Fruit fly (Drosophila melanogaster) whole organism, embryonic: ENCODE results near the gene CG42571.

Source experiments
- Antp ChIP-seq: fragments of 200-800 bp; sonication (Bioruptor generic); optimal IDR thresholded peaks from 3 replicates; lab custom pipeline; 2016; ENCODE audit warnings: missing biosample characterization, missing genetic modification characterization
- CG10209 ChIP-seq: fragments of 200-800 bp; sonication (Bioruptor generic); optimal IDR thresholded peaks from 3 replicates; lab custom pipeline; 2017; ENCODE audit warnings: missing biosample characterization, mild to moderate bottlenecking, missing genetic modification characterization, missing genetic modification reagents
- CG10267 ChIP-seq: fragments of 200-800 bp; sonication (Bioruptor generic); optimal IDR thresholded peaks from 2 replicates; lab custom pipeline; 2018; ENCODE audit warnings: missing biosample characterization, mild to moderate bottlenecking, missing genetic modification characterization, moderate library complexity
- CG10431 ChIP-seq: fragments of 200-800 bp; sonication (Bioruptor generic); optimal IDR thresholded peaks from 3 replicates; lab custom pipeline; 2018; ENCODE audit warnings: missing biosample characterization, mild to moderate bottlenecking, missing genetic modification characterization
- CG12299 ChIP-seq: fragments of 200-800 bp; sonication (Bioruptor generic); optimal IDR thresholded peaks from 2 replicates; lab custom pipeline; 2018; ENCODE audit warnings: missing biosample characterization, mild to moderate bottlenecking, missing genetic modification characterization
- CG13296 ChIP-seq: fragments of 200-800 bp; sonication (Bioruptor generic); optimal IDR thresholded peaks from 3 replicates; lab custom pipeline; 2018; ENCODE audit warnings: missing biosample characterization, mild to moderate bottlenecking, missing genetic modification characterization
- CG13424 ChIP-seq: fragments of 200-800 bp; sonication (Bioruptor generic); optimal IDR thresholded peaks from 2 replicates; lab custom pipeline; 2019; ENCODE audit warnings: missing biosample characterization, mild to moderate bottlenecking, missing genetic modification characterization, moderate library complexity
- CG14710 ChIP-seq: fragments of 200-800 bp; sonication (Bioruptor generic); optimal IDR thresholded peaks from 3 replicates; lab custom pipeline; 2019; ENCODE audit warnings: missing biosample characterization, mild to moderate bottlenecking, missing genetic modification characterization, moderate library complexity
- CG14965 ChIP-seq: fragments of 200-800 bp; sonication (Bioruptor generic); optimal IDR thresholded peaks from 2 replicates; lab custom pipeline; 2016; ENCODE audit warnings: missing biosample characterization, missing genetic modification characterization, borderline replicate concordance
- CG1529 ChIP-seq: fragments of 200-800 bp; sonication (Bioruptor generic); optimal IDR thresholded peaks from 3 replicates; lab custom pipeline; 2018; ENCODE audit warnings: missing biosample characterization, missing genetic modification characterization
- CG15696 ChIP-seq: fragments of 200-800 bp; sonication (Bioruptor generic); optimal IDR thresholded peaks from 2 replicates; lab custom pipeline; 2019; ENCODE audit warnings: missing biosample characterization, mild to moderate bottlenecking, missing genetic modification characterization, moderate library complexity
- CG16815 ChIP-seq: fragments of 200-800 bp; sonication (Bioruptor generic); optimal IDR thresholded peaks from 3 replicates; lab custom pipeline; 2017; ENCODE audit warnings: missing biosample characterization, mild to moderate bottlenecking, missing genetic modification characterization
- CG17328 ChIP-seq: fragments of 200-800 bp; sonication (Bioruptor generic); IDR thresholded peaks from 2 replicates; pipeline ENCODE4 v1.3.6; 2022; ENCODE audit warnings: missing biosample characterization, missing genetic modification characterization
- CG2202 ChIP-seq: fragments of 200-800 bp; sonication (Bioruptor generic); optimal IDR thresholded peaks from 2 replicates; lab custom pipeline; 2018; ENCODE audit warnings: missing biosample characterization, mild to moderate bottlenecking, missing genetic modification characterization
- CG2712 ChIP-seq: fragments of 200-800 bp; optimal IDR thresholded peaks from 3 replicates; lab custom pipeline; 2019; ENCODE audit warnings: missing biosample characterization, mild to moderate bottlenecking, missing genetic modification characterization, moderate library complexity
- CG30403 ChIP-seq: fragments of 200-800 bp; sonication (Bioruptor generic); optimal IDR thresholded peaks from 3 replicates; lab custom pipeline; 2016; ENCODE audit warnings: missing biosample characterization, missing genetic modification characterization
- CG32532 ChIP-seq: fragments of 200-800 bp; sonication (Bioruptor generic); IDR thresholded peaks from 2 replicates; pipeline ENCODE4 v1.3.6; 2022; ENCODE audit warnings: missing biosample characterization, missing genetic modification characterization
- CG32767 ChIP-seq: fragments of 200-800 bp; sonication (Bioruptor generic); IDR thresholded peaks from 2 replicates; pipeline ENCODE4 v1.3.6; 2022; ENCODE audit warnings: missing biosample characterization, missing genetic modification characterization
- CG3407 ChIP-seq: fragments of 200-800 bp; sonication (Bioruptor generic); optimal IDR thresholded peaks from 2 replicates; lab custom pipeline; 2018; ENCODE audit warnings: missing biosample characterization, mild to moderate bottlenecking, missing genetic modification characterization
- CG34224 ChIP-seq: fragments of 200-800 bp; sonication (Bioruptor generic); IDR thresholded peaks from 3 replicates; pipeline ENCODE4 v1.3.6; 2022; ENCODE audit warnings: missing biosample characterization, missing genetic modification characterization; ENCODE audit not compliant: partially characterized antibody
- CG3838 ChIP-seq: fragments of 200-800 bp; sonication (Bioruptor generic); optimal IDR thresholded peaks from 3 replicates; lab custom pipeline; 2016; ENCODE audit warnings: missing biosample characterization, missing genetic modification characterization
- CG4360 ChIP-seq: fragments of 200-800 bp; sonication (Bioruptor generic); IDR thresholded peaks from 2 replicates; pipeline ENCODE4 v1.3.6; 2022; ENCODE audit warnings: missing biosample characterization, missing genetic modification characterization
- CG43689 ChIP-seq: fragments of 200-800 bp; sonication (Bioruptor generic); IDR thresholded peaks from 2 replicates; pipeline ENCODE4 v1.3.6; 2022; ENCODE audit warnings: missing biosample characterization, missing genetic modification characterization
- CG4404 ChIP-seq: fragments of 200-800 bp; sonication (Bioruptor generic); IDR thresholded peaks from 2 replicates; pipeline ENCODE4 v1.3.6; 2022; ENCODE audit warnings: missing biosample characterization, missing genetic modification characterization
- CG4424 ChIP-seq: fragments of 200-800 bp; sonication (Bioruptor generic); optimal IDR thresholded peaks from 3 replicates; lab custom pipeline; 2016; ENCODE audit warnings: missing biosample characterization, missing genetic modification characterization
- CG7839 ChIP-seq: fragments of 200-800 bp; sonication (Bioruptor generic); optimal IDR thresholded peaks from 3 replicates; lab custom pipeline; 2018; ENCODE audit warnings: missing biosample characterization, mild to moderate bottlenecking, missing genetic modification characterization, moderate library complexity
- CG8388 ChIP-seq: fragments of 200-800 bp; sonication (Bioruptor generic); optimal IDR thresholded peaks from 2 replicates; lab custom pipeline; 2019; ENCODE audit warnings: missing biosample characterization, mild to moderate bottlenecking, missing genetic modification characterization, moderate library complexity
- CG8924 ChIP-seq: fragments of 200-800 bp; optimal IDR thresholded peaks from 3 replicates; lab custom pipeline; 2019; ENCODE audit warnings: missing biosample characterization, mild to moderate bottlenecking, missing genetic modification characterization, moderate library complexity
- CG9727 ChIP-seq: fragments of 200-800 bp; sonication (Bioruptor generic); optimal IDR thresholded peaks from 3 replicates; lab custom pipeline; 2017; ENCODE audit warnings: missing biosample characterization, mild to moderate bottlenecking, missing genetic modification characterization
- CoRest ChIP-seq: fragments of 200-800 bp; sonication (Bioruptor generic); optimal IDR thresholded peaks from 3 replicates; lab custom pipeline; 2018; ENCODE audit warnings: missing biosample characterization, mild to moderate bottlenecking, missing genetic modification characterization, moderate library complexity
- D ChIP-seq, 2 experiments: fragments of 200-800 bp in 1 of 2; fragments of >200 bp in 1 of 2; sonication (Bioruptor generic) in 1 of 2; optimal IDR thresholded peaks; 2 replicates in 1 of 2; 3 replicates in 1 of 2; lab custom pipeline; 2017; ENCODE audit warnings: mild to moderate bottlenecking in 1 of 2, missing biosample characterization in 1 of 2, missing genetic modification characterization in 1 of 2, missing genetic modification reagents in 1 of 2
- D19B ChIP-seq: fragments of 200-800 bp; sonication (Bioruptor generic); optimal IDR thresholded peaks from 2 replicates; lab custom pipeline; 2017; ENCODE audit warnings: missing biosample characterization, mild to moderate bottlenecking, missing genetic modification characterization
- Lhr ChIP-seq: fragments of 200-800 bp; sonication (Bioruptor generic); optimal IDR thresholded peaks from 3 replicates; lab custom pipeline; 2017; ENCODE audit warnings: mild to moderate bottlenecking, missing biosample characterization, missing genetic modification reagents, missing genetic modification characterization
- Nf-YB ChIP-seq: fragments of 200-800 bp; sonication (Bioruptor generic); optimal IDR thresholded peaks from 3 replicates; lab custom pipeline; 2019; ENCODE audit warnings: missing biosample characterization, mild to moderate bottlenecking, missing genetic modification characterization, moderate library complexity
- Oli ChIP-seq: fragments of 200-800 bp; sonication (Bioruptor generic); optimal IDR thresholded peaks from 2 replicates; lab custom pipeline; 2018; ENCODE audit warnings: missing biosample characterization, mild to moderate bottlenecking, missing genetic modification characterization, moderate library complexity
- Spps ChIP-seq: fragments of 200-800 bp; sonication (Bioruptor generic); optimal IDR thresholded peaks from 2 replicates; lab custom pipeline; 2018; ENCODE audit warnings: missing biosample characterization, mild to moderate bottlenecking, missing genetic modification characterization
- Stat92E ChIP-seq, 3 experiments: fragments of >200 bp in 2 of 3; fragments of 200-800 bp in 1 of 3; sonication (Bioruptor generic) in 1 of 3; optimal IDR thresholded peaks; 2 replicates each; lab custom pipeline; 2017 to 2019; ENCODE audit warnings: missing biosample characterization in 3 of 3, missing genetic modification characterization in 3 of 3, mild to moderate bottlenecking in 1 of 3, moderate library complexity in 1 of 3
- Usf ChIP-seq: fragments of 200-800 bp; sonication (Bioruptor generic); optimal IDR thresholded peaks from 2 replicates; lab custom pipeline; 2017; ENCODE audit warnings: missing genotype, missing biosample characterization, missing genetic modification characterization
- bowl ChIP-seq: fragments of 200-800 bp; sonication (Bioruptor generic); IDR thresholded peaks from 2 replicates; pipeline ENCODE4 v1.3.6; 2022; ENCODE audit warnings: missing biosample characterization, missing genetic modification characterization
- corto ChIP-seq: fragments of 200-800 bp; sonication (Bioruptor generic); optimal IDR thresholded peaks from 2 replicates; lab custom pipeline; 2016; ENCODE audit warnings: missing biosample characterization, mild to moderate bottlenecking, missing genetic modification characterization, moderate library complexity
- dm ChIP-seq: fragments of 200-800 bp; sonication (Bioruptor generic); optimal IDR thresholded peaks from 3 replicates; lab custom pipeline; 2016; ENCODE audit warnings: missing biosample characterization, missing genetic modification characterization
- gcm ChIP-seq: fragments of 200-800 bp; sonication (Bioruptor generic); optimal IDR thresholded peaks from 2 replicates; lab custom pipeline; 2019; ENCODE audit warnings: missing biosample characterization, mild to moderate bottlenecking, missing genetic modification characterization, moderate library complexity
- h ChIP-seq: fragments of >200 bp; optimal IDR thresholded peaks from 2 replicates; lab custom pipeline; 2017
- her ChIP-seq: fragments of 200-800 bp; sonication (Bioruptor generic); optimal IDR thresholded peaks from 2 replicates; lab custom pipeline; 2016; ENCODE audit warnings: missing biosample characterization, missing genetic modification characterization
- insv ChIP-seq, 2 experiments: fragments of 200-800 bp; sonication (Bioruptor generic); optimal IDR thresholded peaks; 3 replicates each; lab custom pipeline; 2016 to 2018; ENCODE audit warnings: missing biosample characterization in 2 of 2, missing genetic modification characterization in 2 of 2
- jing ChIP-seq: fragments of 200-800 bp; sonication (Bioruptor generic); optimal IDR thresholded peaks from 2 replicates; lab custom pipeline; 2018; ENCODE audit warnings: missing biosample characterization, mild to moderate bottlenecking, missing genetic modification characterization
- seq ChIP-seq: fragments of 200-800 bp; sonication (Bioruptor generic); IDR thresholded peaks from 2 replicates; pipeline ENCODE4 v1.3.6; 2022; ENCODE audit warnings: missing biosample characterization, missing genetic modification characterization
- trem ChIP-seq: fragments of 200-800 bp; optimal IDR thresholded peaks from 3 replicates; lab custom pipeline; 2019; ENCODE audit warnings: missing biosample characterization, mild to moderate bottlenecking, missing genetic modification characterization, moderate library complexity
- unpg ChIP-seq: fragments of 200-800 bp; sonication (Bioruptor generic); optimal IDR thresholded peaks from 3 replicates; lab custom pipeline; 2018; ENCODE audit warnings: missing biosample characterization, mild to moderate bottlenecking, missing genetic modification characterization, moderate library complexity

The CG42571 gene

DNA sequence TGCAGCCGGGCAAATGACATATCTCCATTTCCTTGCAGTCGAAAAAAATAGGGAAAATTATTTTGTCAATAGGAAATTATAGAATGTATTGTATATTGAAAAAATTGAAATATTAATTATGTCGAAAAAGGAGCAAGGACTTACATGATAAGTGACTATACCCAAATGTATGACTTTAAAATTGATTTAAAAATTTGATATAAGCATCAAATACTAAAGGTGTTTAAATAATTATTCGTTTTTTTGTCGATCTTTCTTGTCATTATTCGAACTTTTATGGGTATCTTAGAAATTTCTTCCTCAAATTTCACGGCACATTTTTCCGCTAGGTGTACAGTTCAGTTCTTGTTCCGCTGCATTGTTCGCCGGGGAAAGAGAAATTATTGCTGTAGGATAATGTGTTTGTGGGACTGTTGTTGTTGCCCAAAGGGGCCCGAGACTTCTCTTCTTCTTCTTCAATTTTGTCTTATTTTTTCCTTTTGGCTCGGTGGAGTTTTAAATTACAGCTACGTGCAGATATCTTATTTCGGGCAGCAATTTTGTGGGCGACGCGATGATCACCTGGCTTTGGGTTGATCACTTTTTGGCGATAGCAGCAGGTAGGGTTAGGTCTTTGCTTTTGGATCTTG, 15.8 kb upstream of the CG42571 start:
- TF ChIP-seq Usf (GFP tag; lab: Kevin White, UChicago) (peak; percentile 14), CoRest (peak; percentile 60), Lhr (peak; percentile 13), Antp (GFP tag; lab: Kevin White, UChicago) (no peak), CG4360 (peak; percentile 95), CG12299 (tag; lab: Kevin White, UChicago) (no peak), CG13424 (peak; percentile 42), jing (GFP tag; lab: Kevin White, UChicago) (no peak), CG32767 (GFP tag; lab: Robert Waterston, UW) (peak; percentile 23; the same call in 1 of the 2 replicates), bowl (GFP tag; lab: Robert Waterston, UW) (no peak), CG3838 (GFP tag; lab: Kevin White, UChicago) (no peak), CG7839 (tag; lab: Kevin White, UChicago) (peak; percentile 57), Spps (tag; lab: Kevin White, UChicago) (peak; percentile 34), h (lab: Kevin White, UChicago) (no peak), CG3407 (GFP tag; lab: Kevin White, UChicago) (peak; percentile 25), CG30403 (GFP tag; lab: Kevin White, UChicago) (peak; percentile 36), CG32532 (GFP tag; lab: Robert Waterston, UW) (no peak), Stat92E (GFP tag; optimal IDR thresholded peaks at IDR 0.05; lab: Kevin White, UChicago) (peak in 1 of 3 experiments; percentile 23), CG2712 (tag; lab: Kevin White, UChicago) (peak; percentile 81), CG43689 (no peak), D (optimal IDR thresholded peaks at IDR 0.05; lab: Kevin White, UChicago) (no peak), D (GFP tag; optimal IDR thresholded peaks at IDR 0.05; lab: Kevin White, UChicago) (peak; percentile 19), trem (tag; lab: Kevin White, UChicago) (peak; percentile 39), unpg (GFP tag; lab: Kevin White, UChicago) (peak; percentile 45), CG10209 (peak; percentile 62), Nf-YB (GFP tag; lab: Kevin White, UChicago) (peak; percentile 41), CG16815 (GFP tag; lab: Kevin White, UChicago) (peak; percentile 81), CG1529 (GFP tag; lab: Kevin White, UChicago) (peak; percentile 50), CG15696 (peak; percentile 93), CG34224 (GFP tag; lab: Robert Waterston, UW) (no peak), CG4404 (GFP tag; lab: Robert Waterston, UW) (peak; percentile 54), D19B (GFP tag; lab: Kevin White, UChicago) (no peak), CG10267 (tag; lab: Kevin White, UChicago) (peak; percentile 60), insv (GFP tag; optimal IDR thresholded peaks at IDR 0.05; lab: Kevin White, UChicago) (no peak), CG8388 (GFP tag; lab: Kevin White, UChicago) (peak; percentile 66), CG10431 (peak; percentile 47), Oli (tag; lab: Kevin White, UChicago) (peak; percentile 42), gcm (GFP tag; lab: Kevin White, UChicago) (peak; percentile 56), CG14710 (peak; percentile 72), her (GFP tag; lab: Kevin White, UChicago) (no peak), dm (no peak), CG2202 (tag; lab: Kevin White, UChicago) (peak; percentile 53), corto (GFP tag; lab: Kevin White, UChicago) (peak; percentile 44), CG4424 (GFP tag; lab: Kevin White, UChicago) (peak; percentile 49), CG17328 (GFP tag; lab: Robert Waterston, UW) (peak; percentile 25; the same call in 1 of the 2 replicates), seq (GFP tag; lab: Robert Waterston, UW) (no peak), CG13296 (GFP tag; lab: Kevin White, UChicago) (no peak), CG9727 (peak; percentile 90), CG8924 (tag; lab: Kevin White, UChicago) (peak; percentile 75), CG14965 (GFP tag; lab: Kevin White, UChicago) (no peak)
